Worm (Caenorhabditis elegans) whole organism, late embryonic: ENCODE measurements around the gene ttc-36.

ENCODE experiments used
- C08G9.2 ChIP-seq: sonication (generic microtip); optimal IDR thresholded peaks from 2 replicates; lab custom pipeline; 2016; ENCODE audit warnings: mild to moderate bottlenecking, missing genetic modification characterization, moderate library complexity, missing compliant biosample characterization
- C38D4.7 ChIP-seq: fragments of 200-800 bp; sonication (Bioruptor generic); optimal IDR thresholded peaks from 2 replicates; lab custom pipeline; 2018; ENCODE audit warnings: mild to moderate bottlenecking, missing genetic modification characterization, moderate library complexity, missing compliant biosample characterization
- K02D7.2 ChIP-seq: sonication (generic microtip); optimal IDR thresholded peaks from 2 replicates; lab custom pipeline; 2017; ENCODE audit warnings: mild to moderate bottlenecking, missing genetic modification characterization, missing compliant biosample characterization
- T23F11.4 ChIP-seq: fragments of 200-800 bp; sonication (Bioruptor generic); optimal IDR thresholded peaks from 2 replicates; lab custom pipeline; 2018; ENCODE audit warnings: mild to moderate bottlenecking, missing genetic modification characterization, missing compliant biosample characterization
- Y22D7AL.16 ChIP-seq: sonication (generic microtip); optimal IDR thresholded peaks from 2 replicates; lab custom pipeline; 2016; ENCODE audit warnings: missing genetic modification characterization, missing compliant biosample characterization
- ceh-14 ChIP-seq: sonication (generic microtip); optimal IDR thresholded peaks from 2 replicates; lab custom pipeline; 2016; ENCODE audit warnings: missing genotype, missing genetic modification characterization, missing compliant biosample characterization
- ceh-18 ChIP-seq: sonication (generic microtip); optimal IDR thresholded peaks from 2 replicates; lab custom pipeline; 2016; ENCODE audit warnings: missing genetic modification characterization, missing compliant biosample characterization
- ceh-30 ChIP-seq: fragments of 150-350 bp; optimal IDR thresholded peaks from 2 replicates; lab custom pipeline; 2014; ENCODE audit warnings: missing biosample characterization, missing genetic modification characterization
- ceh-34 ChIP-seq: sonication (generic microtip); optimal IDR thresholded peaks from 2 replicates; lab custom pipeline; 2016; ENCODE audit warnings: mild to moderate bottlenecking, missing genetic modification characterization, missing compliant biosample characterization
- ceh-6 ChIP-seq: fragments of 200-800 bp; sonication (Bioruptor generic); optimal IDR thresholded peaks from 2 replicates; lab custom pipeline; 2018; ENCODE audit warnings: mild to moderate bottlenecking, missing genetic modification characterization, missing compliant biosample characterization
- ceh-9 ChIP-seq: sonication (generic microtip); optimal IDR thresholded peaks from 2 replicates; lab custom pipeline; 2016; ENCODE audit warnings: mild to moderate bottlenecking, missing genetic modification characterization, inconsistent platforms, missing compliant biosample characterization
- che-1 ChIP-seq: sonication (generic microtip); optimal IDR thresholded peaks from 2 replicates; lab custom pipeline; 2016; ENCODE audit warnings: mild to moderate bottlenecking, missing genetic modification characterization, missing compliant biosample characterization
- dmd-4 ChIP-seq: sonication (generic microtip); optimal IDR thresholded peaks from 2 replicates; lab custom pipeline; 2016; ENCODE audit warnings: borderline replicate concordance, missing genetic modification characterization, missing compliant biosample characterization
- elt-4 ChIP-seq: sonication (generic microtip); optimal IDR thresholded peaks from 2 replicates; lab custom pipeline; 2016; ENCODE audit warnings: missing genetic modification characterization, missing compliant biosample characterization
- eyg-1 ChIP-seq: sonication (generic microtip); optimal IDR thresholded peaks from 2 replicates; lab custom pipeline; 2016; ENCODE audit warnings: missing genotype, missing genetic modification characterization, missing compliant biosample characterization
- fkh-6 ChIP-seq: sonication (generic microtip); optimal IDR thresholded peaks from 2 replicates; lab custom pipeline; 2016; ENCODE audit warnings: missing genetic modification characterization, missing compliant biosample characterization
- hlh-15 ChIP-seq: sonication (generic microtip); optimal IDR thresholded peaks from 2 replicates; lab custom pipeline; 2016; ENCODE audit warnings: missing genetic modification characterization, missing compliant biosample characterization
- madf-2 ChIP-seq: sonication (generic microtip); optimal IDR thresholded peaks from 2 replicates; lab custom pipeline; 2017; ENCODE audit warnings: missing genetic modification characterization, missing compliant biosample characterization
- mec-3 ChIP-seq: sonication (generic microtip); optimal IDR thresholded peaks from 2 replicates; lab custom pipeline; 2016; ENCODE audit warnings: borderline replicate concordance, missing genetic modification characterization, missing compliant biosample characterization
- nfya-1 ChIP-seq: sonication (generic microtip); optimal IDR thresholded peaks from 2 replicates; lab custom pipeline; 2017; ENCODE audit warnings: missing genetic modification characterization, mild to moderate bottlenecking, missing compliant biosample characterization, antibody characterized with exemption, moderate library complexity
- odd-2 ChIP-seq: sonication (generic microtip); optimal IDR thresholded peaks from 2 replicates; lab custom pipeline; 2017; ENCODE audit warnings: antibody characterized with exemption, mild to moderate bottlenecking, missing genetic modification characterization, missing compliant biosample characterization
- pag-3 ChIP-seq: sonication (generic microtip); optimal IDR thresholded peaks from 2 replicates; lab custom pipeline; 2016; ENCODE audit warnings: missing compliant biosample characterization, missing genetic modification characterization, borderline replicate concordance
- pat-9 ChIP-seq: fragments of 200-800 bp; sonication (Bioruptor generic); optimal IDR thresholded peaks from 2 replicates; lab custom pipeline; 2018; ENCODE audit warnings: mild to moderate bottlenecking, missing genetic modification characterization, moderate library complexity, missing compliant biosample characterization
- pha-2 ChIP-seq: sonication (generic microtip); optimal IDR thresholded peaks from 2 replicates; lab custom pipeline; 2017; ENCODE audit warnings: mild to moderate bottlenecking, missing genetic modification characterization, missing compliant biosample characterization
- pros-1 ChIP-seq: fragments of 150-350 bp; optimal IDR thresholded peaks from 2 replicates; lab custom pipeline; 2014; ENCODE audit warnings: missing biosample characterization, missing genetic modification reagents, missing genetic modification characterization
- sox-4 ChIP-seq: sonication (generic microtip); optimal IDR thresholded peaks from 2 replicates; lab custom pipeline; 2017; ENCODE audit warnings: mild to moderate bottlenecking, missing genetic modification characterization, inconsistent platforms, missing compliant biosample characterization
- tbx-2 ChIP-seq: sonication (generic microtip); optimal IDR thresholded peaks from 2 replicates; lab custom pipeline; 2016; ENCODE audit warnings: missing genetic modification characterization, missing compliant biosample characterization
- tbx-7 ChIP-seq: sonication (generic microtip); optimal IDR thresholded peaks from 2 replicates; lab custom pipeline; 2016; ENCODE audit warnings: missing genotype, missing genetic modification characterization, missing compliant biosample characterization
- ttx-3 ChIP-seq: sonication (generic microtip); optimal IDR thresholded peaks from 2 replicates; lab custom pipeline; 2016; ENCODE audit warnings: missing genetic modification reagents, missing genetic modification characterization, missing compliant biosample characterization
- unc-3 ChIP-seq, 2 experiments: fragments of 200-800 bp in 1 of 2; sonication (Bioruptor generic) in 1 of 2; sonication (generic microtip) in 1 of 2; conservative IDR thresholded peaks in 1 of 2; optimal IDR thresholded peaks in 1 of 2; 2 replicates each; pipeline versions ENCODE4 v1.3.6 to Lab custom; 2016 to 2022; ENCODE audit warnings: missing compliant biosample characterization in 2 of 2, missing genetic modification characterization in 2 of 2, missing genetic modification reagents in 1 of 2
- unc-42 ChIP-seq: sonication (generic microtip); optimal IDR thresholded peaks from 2 replicates; lab custom pipeline; 2016; ENCODE audit warnings: missing genotype, missing genetic modification characterization, missing compliant biosample characterization
- unc-86 ChIP-seq: sonication (generic microtip); optimal IDR thresholded peaks from 2 replicates; lab custom pipeline; 2016; ENCODE audit warnings: missing genetic modification characterization, missing compliant biosample characterization
- ztf-16 ChIP-seq: sonication (generic microtip); optimal IDR thresholded peaks from 2 replicates; lab custom pipeline; 2017; ENCODE audit warnings: missing genetic modification characterization, missing compliant biosample characterization

Gene ttc-36

ce11 chrII:10051485-10051884, 21.5 kb downstream of the ttc-36 start:
- no peak for TF ChIP-seq K02D7.2 (tag; lab: Kevin White, UChicago)
- TF ChIP-seq T23F11.4 (GFP tag; lab: Kevin White, UChicago), result no peak
- TF ChIP-seq ztf-16 (tag; lab: Kevin White, UChicago), result no peak
- TF ChIP-seq fkh-6 (tag; lab: Kevin White, UChicago), result no peak
- no peak for TF ChIP-seq hlh-15 (tag; lab: Kevin White, UChicago)
- TF ChIP-seq unc-86 (tag; lab: Kevin White, UChicago), result no peak
- TF ChIP-seq elt-4 (tag; lab: Kevin White, UChicago), result no peak
- no peak for TF ChIP-seq pha-2 (tag; lab: Kevin White, UChicago)
- no peak for TF ChIP-seq eyg-1 (tag; lab: Kevin White, UChicago)
- TF ChIP-seq dmd-4 (tag; lab: Kevin White, UChicago), result no peak
- no peak for TF ChIP-seq mec-3 (tag; lab: Kevin White, UChicago)
- TF ChIP-seq pat-9 (tag; lab: Kevin White, UChicago), result no peak
- TF ChIP-seq ceh-9, result no peak
- TF ChIP-seq, all 69 proteins: peak for 0

- no peak for TF ChIP-seq hlh-15 (tag; lab: Kevin White, UChicago)
- no peak for TF ChIP-seq C38D4.7 (GFP tag; lab: Kevin White, UChicago)
- no peak for TF ChIP-seq unc-3 (GFP tag; conservative IDR thresholded peaks at IDR 0.05; lab: Robert Waterston, UW)
- no peak for TF ChIP-seq unc-3 (tag; optimal IDR thresholded peaks at IDR 0.05; lab: Kevin White, UChicago)
- no peak for TF ChIP-seq C08G9.2 (tag; lab: Kevin White, UChicago)
- no peak for TF ChIP-seq odd-2
These were observed 26.6 kb downstream of the ttc-36 start, which contains the start of gene C18D1.2 for ce11 chrII:10056545-10057038. C18D1.2 (plus strand) TSS chrII:10056988.

ce11 chrII:10060508-10060907, 30.5 kb downstream of the ttc-36 start, which contains the start of gene stg-1:
stg-1 (minus strand) TSS chrII:10060660.
- TF ChIP-seq unc-42 (tag; lab: Kevin White, UChicago) (peak; percentile 85), T23F11.4 (GFP tag; lab: Kevin White, UChicago) (no peak)

ce11 chrII:10065472-10065871, 35.5 kb downstream of the ttc-36 start:
- TF ChIP-seq ceh-6 (GFP tag; lab: Kevin White, UChicago) (peak; percentile 42), ttx-3 (tag; lab: Kevin White, UChicago) (no peak), pag-3 (tag; lab: Kevin White, UChicago) (no peak), tbx-2 (tag; lab: Kevin White, UChicago) (peak; percentile 4), ceh-30 (tag; lab: Kevin White, UChicago) (no peak), che-1 (tag; lab: Kevin White, UChicago) (no peak), nfya-1 (peak; percentile 11)

ce11 chrII:10067817-10068216, 37.8 kb downstream of the ttc-36 start, which contains the start of gene die-1:
die-1 (minus strand) TSS chrII:10067917.
- TF ChIP-seq ceh-34, result no peak
- no peak for TF ChIP-seq che-1 (tag; lab: Kevin White, UChicago)
- TF ChIP-seq pros-1 (tag; lab: Kevin White, UChicago), result no peak
- no peak for TF ChIP-seq ceh-18
- TF ChIP-seq Y22D7AL.16 (tag; lab: Kevin White, UChicago), result no peak
- no peak for TF ChIP-seq sox-4 (tag; lab: Kevin White, UChicago)
- no peak for TF ChIP-seq madf-2 (tag; lab: Kevin White, UChicago)
- no peak for TF ChIP-seq tbx-7 (tag; lab: Kevin White, UChicago)
- TF ChIP-seq ceh-14 (tag; lab: Kevin White, UChicago), result no peak
